Worm (Caenorhabditis elegans) whole organism, midembryonic: ENCODE data around the gene exc-7.
A peak's percentile ranks its signal among the peaks of the same experiment; 100 is the strongest.

Source experiments
- T22C8.4 ChIP-seq: fragments of 200-800 bp; sonication (Bioruptor generic); IDR thresholded peaks from 2 replicates; pipeline ENCODE4 v1.3.6; 2022; ENCODE audit warnings: missing genetic modification characterization, missing compliant biosample characterization
- cog-1 ChIP-seq: sonication (generic microtip); optimal IDR thresholded peaks from 2 replicates; lab custom pipeline; 2016; ENCODE audit warnings: missing genetic modification characterization, missing compliant biosample characterization
- flt-1 ChIP-seq: fragments of 200-800 bp; sonication (Bioruptor generic); IDR thresholded peaks from 2 replicates; pipeline ENCODE4 v1.3.6; 2022; ENCODE audit warnings: missing genetic modification characterization, missing compliant biosample characterization
- klf-2 ChIP-seq: fragments of 200-800 bp; sonication (Bioruptor generic); conservative IDR thresholded peaks from 2 replicates; pipeline ENCODE4 v1.3.6; 2022; ENCODE audit warnings: missing genetic modification reagents, missing genetic modification characterization, missing compliant biosample characterization
- med-1 ChIP-seq: sonication (generic microtip); optimal IDR thresholded peaks from 2 replicates; lab custom pipeline; 2017; ENCODE audit warnings: missing genetic modification characterization, mild to moderate bottlenecking, missing compliant biosample characterization, antibody characterized with exemption, missing genetic modification reagents; ENCODE audit not compliant: insufficient read depth
- ref-1 ChIP-seq: fragments of 200-800 bp; sonication (Bioruptor generic); conservative IDR thresholded peaks from 2 replicates; pipeline ENCODE4 v1.3.6; 2022; ENCODE audit warnings: missing genetic modification reagents, missing genetic modification characterization, missing compliant biosample characterization
- tab-1 ChIP-seq: fragments of 200-800 bp; sonication (Bioruptor generic); IDR thresholded peaks from 2 replicates; pipeline ENCODE4 v1.3.6; 2022; ENCODE audit warnings: missing genetic modification characterization, missing compliant biosample characterization
- ztf-23 ChIP-seq: fragments of 200-800 bp; sonication (Bioruptor generic); IDR thresholded peaks from 2 replicates; pipeline ENCODE4 v1.3.6; 2022; ENCODE audit warnings: missing genetic modification reagents, missing genetic modification characterization, missing compliant biosample characterization
- ztf-29 ChIP-seq: fragments of 200-800 bp; sonication (Bioruptor generic); IDR thresholded peaks from 2 replicates; pipeline ENCODE4 v1.3.6; 2022; ENCODE audit warnings: missing genetic modification reagents, missing genetic modification characterization, missing compliant biosample characterization

The exc-7 gene

DNA sequence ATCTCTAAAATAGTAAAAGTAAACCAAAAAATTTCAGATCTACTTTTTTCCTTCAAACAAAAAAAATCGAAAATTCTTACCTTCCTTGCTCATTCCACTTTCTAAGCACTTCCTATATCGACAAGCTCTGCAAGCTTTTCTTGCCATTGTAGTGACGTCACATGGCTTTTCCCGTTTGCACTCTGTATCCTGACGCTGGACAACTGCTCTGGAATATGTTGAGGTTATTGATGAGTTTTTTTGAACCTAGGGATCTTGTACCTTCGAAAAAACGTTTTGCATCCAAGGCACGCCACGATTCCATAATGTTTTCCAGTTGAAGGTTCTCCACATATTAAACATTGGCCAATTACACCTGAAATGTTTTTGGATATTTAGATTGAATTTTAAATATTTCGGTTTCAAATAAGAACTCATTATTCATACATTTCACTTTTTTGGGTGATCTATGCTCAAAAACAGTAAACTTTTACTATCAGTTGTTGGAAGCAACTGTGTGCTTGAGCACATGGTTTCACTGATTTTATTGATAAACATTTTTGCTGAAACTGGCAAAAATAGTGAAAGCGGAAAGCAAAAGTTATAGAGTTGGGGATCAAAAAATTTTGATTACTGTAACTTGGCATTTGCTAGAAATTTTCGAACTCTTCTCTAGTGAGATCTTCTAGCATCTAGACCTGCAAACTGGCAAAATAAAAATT, 24.4 kb downstream of the exc-7 start:
- TF ChIP-seq ztf-23 (GFP tag; lab: Robert Waterston, UW) (no peak), cog-1 (tag; lab: Kevin White, UChicago) (no peak), ref-1 (GFP tag; lab: Robert Waterston, UW) (no peak), T22C8.4 (GFP tag; lab: Robert Waterston, UW) (no peak), ztf-29 (GFP tag; lab: Robert Waterston, UW) (no peak), med-1 (GFP tag; lab: Kevin White, UChicago) (no peak), flt-1 (no peak), tab-1 (GFP tag; lab: Robert Waterston, UW) (no peak), klf-2 (no peak)

DNA sequence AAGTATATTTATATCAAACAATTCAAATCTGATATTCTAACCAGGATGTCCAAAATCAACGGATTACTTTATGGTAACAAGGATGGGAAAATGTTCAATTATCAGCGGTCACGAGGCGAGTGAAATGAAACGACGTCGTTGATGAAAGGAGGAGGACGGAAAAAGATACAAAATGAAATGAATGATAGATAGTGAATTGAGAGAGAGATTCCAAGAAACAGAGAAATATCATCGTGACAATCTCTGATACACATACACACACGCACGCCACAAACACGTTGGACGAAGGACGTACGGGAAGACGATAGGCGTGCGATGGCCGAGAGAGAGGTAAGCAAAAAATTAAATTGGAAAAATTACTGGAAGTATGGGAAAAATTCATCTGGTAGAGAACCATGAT, 25.3 kb downstream of the exc-7 start:
- TF ChIP-seq cog-1 (tag; lab: Kevin White, UChicago) (no peak), ztf-23 (GFP tag; lab: Robert Waterston, UW) (no peak), tab-1 (GFP tag; lab: Robert Waterston, UW) (no peak), klf-2 (no peak), ref-1 (GFP tag; lab: Robert Waterston, UW) (no peak), T22C8.4 (GFP tag; lab: Robert Waterston, UW) (no peak), ztf-29 (GFP tag; lab: Robert Waterston, UW) (no peak), med-1 (GFP tag; lab: Kevin White, UChicago) (no peak), flt-1 (no peak)

DNA sequence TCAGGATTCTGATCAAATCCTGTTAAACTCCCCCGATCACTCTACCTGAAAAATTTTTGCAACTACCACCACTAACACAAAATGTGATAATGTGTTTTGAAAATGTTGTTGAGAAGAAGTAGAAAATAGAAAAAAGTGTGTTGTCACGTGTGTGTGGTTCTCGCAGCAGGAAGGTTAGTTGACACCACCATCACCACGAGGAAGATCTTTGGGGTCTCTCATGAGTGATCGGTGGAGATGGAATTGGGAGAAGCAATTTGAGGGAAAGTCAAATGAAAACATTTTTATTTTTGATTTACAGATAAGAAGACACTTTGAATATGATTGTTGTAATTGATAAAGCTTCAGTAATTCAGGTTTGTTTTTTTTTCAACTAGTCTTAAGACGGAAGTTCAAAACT, 25.9 kb downstream of the exc-7 start:
- TF ChIP-seq ztf-29 (GFP tag; lab: Robert Waterston, UW): no peak
- no peak for TF ChIP-seq ztf-23 (GFP tag; lab: Robert Waterston, UW)
- no peak for TF ChIP-seq flt-1
- no peak for TF ChIP-seq ref-1 (GFP tag; lab: Robert Waterston, UW)
- TF ChIP-seq tab-1 (GFP tag; lab: Robert Waterston, UW): no peak
- TF ChIP-seq med-1 (GFP tag; lab: Kevin White, UChicago): no peak
- TF ChIP-seq klf-2: no peak
- no peak for TF ChIP-seq T22C8.4 (GFP tag; lab: Robert Waterston, UW)
- TF ChIP-seq cog-1 (tag; lab: Kevin White, UChicago): no peak

DNA sequence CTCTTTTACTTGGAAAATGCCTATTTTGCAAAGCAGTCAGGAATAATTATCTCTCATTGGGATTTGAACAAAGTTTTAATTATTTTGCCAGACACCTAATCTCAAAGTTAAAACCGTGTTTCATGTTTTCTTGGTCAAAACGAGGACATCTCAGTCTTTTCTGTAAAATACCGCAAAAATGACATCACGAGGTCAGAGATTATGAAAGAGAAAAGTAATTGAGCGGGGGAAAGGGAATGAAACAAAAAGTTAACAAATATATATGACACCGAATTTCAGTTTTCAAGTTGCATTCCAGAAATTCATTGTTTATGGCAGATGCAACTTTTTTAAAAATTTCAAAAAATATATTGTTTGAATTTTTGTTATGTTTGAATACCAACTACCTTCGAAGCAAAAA, 26.8 kb downstream of the exc-7 start:
- TF ChIP-seq cog-1 (tag; lab: Kevin White, UChicago) (no peak), tab-1 (GFP tag; lab: Robert Waterston, UW) (no peak), ztf-29 (GFP tag; lab: Robert Waterston, UW) (no peak)

DNA sequence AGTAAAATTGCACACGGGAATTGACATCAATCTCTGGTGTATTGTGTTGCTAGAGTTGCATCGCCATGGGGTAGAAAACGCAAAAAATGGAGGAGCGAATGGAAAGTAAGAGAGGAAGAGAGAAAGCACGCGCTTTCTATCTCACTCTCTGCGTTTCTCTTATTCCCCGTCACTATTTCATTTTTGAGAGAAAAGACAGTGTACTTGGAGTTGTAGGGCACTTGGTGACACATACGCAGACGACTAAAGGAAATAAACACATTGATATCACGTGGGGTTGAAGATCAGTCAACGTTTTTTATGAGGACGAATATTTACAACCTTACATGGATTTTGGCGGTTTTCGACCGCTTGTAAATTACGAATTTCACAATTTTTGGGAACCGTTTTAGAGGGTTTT, 27.6 kb downstream of the exc-7 start:
- TF ChIP-seq ztf-23 (GFP tag; lab: Robert Waterston, UW) (no peak), med-1 (GFP tag; lab: Kevin White, UChicago) (no peak), cog-1 (tag; lab: Kevin White, UChicago) (peak; percentile 69), ref-1 (GFP tag; lab: Robert Waterston, UW) (no peak)

DNA sequence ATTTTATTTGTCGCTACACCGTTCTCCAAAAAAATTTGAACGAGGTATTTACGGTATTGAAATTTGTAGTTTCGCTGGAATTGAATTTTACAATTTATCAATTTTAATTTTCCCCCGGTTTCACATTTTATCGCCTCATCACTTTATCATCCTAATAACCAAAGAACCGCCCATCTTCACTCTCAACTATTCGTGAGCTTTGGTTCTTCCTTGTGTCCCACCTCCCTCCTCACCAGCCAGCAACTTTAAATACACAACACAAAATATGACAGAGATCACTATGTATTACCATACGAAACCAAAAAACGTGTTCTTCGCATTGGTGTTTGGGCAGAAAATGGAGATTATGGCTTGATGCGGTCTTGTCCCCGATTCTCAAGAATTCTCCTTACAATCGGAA, 28.3 kb downstream of the exc-7 start:
- no peak for TF ChIP-seq tab-1 (GFP tag; lab: Robert Waterston, UW)
- no peak for TF ChIP-seq ztf-29 (GFP tag; lab: Robert Waterston, UW)
- TF ChIP-seq klf-2: no peak
- TF ChIP-seq med-1 (GFP tag; lab: Kevin White, UChicago): no peak
- no peak for TF ChIP-seq ztf-23 (GFP tag; lab: Robert Waterston, UW)
- no peak for TF ChIP-seq cog-1 (tag; lab: Kevin White, UChicago)
- no peak for TF ChIP-seq T22C8.4 (GFP tag; lab: Robert Waterston, UW)
- no peak for TF ChIP-seq ref-1 (GFP tag; lab: Robert Waterston, UW)
- no peak for TF ChIP-seq flt-1

DNA sequence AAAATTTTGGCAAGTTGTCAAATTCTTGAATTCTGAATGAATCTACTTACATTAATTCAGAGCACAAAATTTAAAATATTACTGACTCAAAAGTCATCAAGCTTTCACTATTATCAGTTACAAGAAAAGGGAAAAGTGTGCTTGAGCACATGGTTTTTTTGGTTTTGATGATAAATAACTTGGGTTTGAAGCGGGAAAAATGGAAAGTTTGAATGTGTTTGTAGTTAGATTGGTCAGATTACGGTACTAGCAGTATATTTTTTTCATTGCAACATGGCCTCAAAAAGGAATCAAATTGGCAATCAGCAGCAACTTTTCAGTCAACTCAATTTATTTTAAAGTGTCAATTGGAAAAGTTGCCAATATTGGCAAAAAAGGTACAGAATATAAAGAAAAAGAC, 28.9 kb downstream of the exc-7 start:
- TF ChIP-seq ref-1 (GFP tag; lab: Robert Waterston, UW) (no peak), med-1 (GFP tag; lab: Kevin White, UChicago) (no peak), klf-2 (no peak), ztf-29 (GFP tag; lab: Robert Waterston, UW) (no peak), ztf-23 (GFP tag; lab: Robert Waterston, UW) (no peak), flt-1 (no peak), T22C8.4 (GFP tag; lab: Robert Waterston, UW) (no peak), cog-1 (tag; lab: Kevin White, UChicago) (no peak), tab-1 (GFP tag; lab: Robert Waterston, UW) (no peak)

DNA sequence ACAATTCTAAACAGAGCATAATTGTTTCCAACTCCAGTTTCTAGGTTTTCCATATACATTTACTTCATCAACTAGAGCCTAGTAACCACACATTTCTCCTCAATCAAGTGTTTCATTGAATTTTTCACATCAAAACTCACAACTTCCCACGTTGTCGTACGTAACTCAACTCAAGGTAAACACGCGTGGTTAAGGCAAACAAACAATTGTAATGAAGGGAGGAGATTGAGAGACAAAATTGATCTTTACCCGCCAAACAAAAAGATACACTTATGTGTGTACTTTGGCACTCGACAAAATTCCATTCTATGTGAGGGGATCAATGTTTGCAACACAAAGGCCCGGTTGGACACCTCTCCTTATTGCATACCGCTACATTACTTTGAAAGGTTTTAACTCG, 29.6 kb downstream of the exc-7 start, which contains the start of gene nhr-19:
TSS of gene nhr-19 (minus strand) at position 191 of the 400 bp plus-strand sequence.
- TF ChIP-seq med-1 (GFP tag; lab: Kevin White, UChicago) (no peak), ztf-23 (GFP tag; lab: Robert Waterston, UW) (no peak), ztf-29 (GFP tag; lab: Robert Waterston, UW) (no peak), klf-2 (no peak), flt-1 (no peak), tab-1 (GFP tag; lab: Robert Waterston, UW) (no peak), cog-1 (tag; lab: Kevin White, UChicago) (no peak), T22C8.4 (GFP tag; lab: Robert Waterston, UW) (no peak), ref-1 (GFP tag; lab: Robert Waterston, UW) (no peak)

DNA sequence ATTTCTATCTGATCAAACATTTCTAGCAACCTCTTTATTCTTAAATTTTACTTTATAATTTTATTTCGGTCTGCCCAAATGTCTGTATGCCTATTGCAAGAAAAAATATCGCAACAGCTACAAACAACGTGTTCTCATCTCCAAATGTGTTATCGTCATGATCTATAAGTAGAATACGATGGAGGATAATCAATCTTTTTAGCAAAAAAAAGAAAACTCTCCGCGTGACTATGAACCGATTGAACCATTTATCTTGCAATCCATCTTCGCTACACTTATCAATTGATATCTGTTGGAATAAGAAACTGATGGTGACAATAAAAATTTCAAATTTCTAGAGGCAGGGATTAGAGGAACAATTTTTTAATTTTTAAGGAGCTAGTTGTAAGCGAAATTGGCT, 30.2 kb downstream of the exc-7 start:
- TF ChIP-seq ref-1 (GFP tag; lab: Robert Waterston, UW): no peak
- no peak for TF ChIP-seq ztf-29 (GFP tag; lab: Robert Waterston, UW)
- TF ChIP-seq T22C8.4 (GFP tag; lab: Robert Waterston, UW): no peak
- TF ChIP-seq med-1 (GFP tag; lab: Kevin White, UChicago): no peak
- TF ChIP-seq tab-1 (GFP tag; lab: Robert Waterston, UW): no peak
- no peak for TF ChIP-seq ztf-23 (GFP tag; lab: Robert Waterston, UW)
- no peak for TF ChIP-seq flt-1
- no peak for TF ChIP-seq cog-1 (tag; lab: Kevin White, UChicago)
- no peak for TF ChIP-seq klf-2
